Fruit fly (Drosophila melanogaster) whole organism, embryonic: ENCODE measurements around the gene Megf8.
A peak's percentile ranks its signal among the peaks of the same experiment; 100 is the strongest.

Source experiments
- Adf1 ChIP-seq: fragments of 200-800 bp; sonication (Bioruptor generic); IDR thresholded peaks from 2 replicates; pipeline ENCODE4 v1.3.6; 2022; ENCODE audit warnings: missing biosample characterization, missing genetic modification characterization
- Bteb2 ChIP-seq: fragments of 200-800 bp; sonication (Bioruptor generic); optimal IDR thresholded peaks from 2 replicates; lab custom pipeline; 2016; ENCODE audit warnings: missing biosample characterization, missing genetic modification characterization
- CG10959 ChIP-seq: fragments of 200-800 bp; sonication (Bioruptor generic); IDR thresholded peaks from 2 replicates; pipeline ENCODE4 v1.3.6; 2022; ENCODE audit warnings: missing biosample characterization, missing genetic modification characterization
- CG11456 ChIP-seq: fragments of 200-800 bp; sonication (Bioruptor generic); IDR thresholded peaks from 3 replicates; pipeline ENCODE4 v1.3.6; 2022; ENCODE audit warnings: missing biosample characterization, missing genetic modification characterization
- CG12236 ChIP-seq: fragments of 200-800 bp; sonication (Bioruptor generic); optimal IDR thresholded peaks from 2 replicates; lab custom pipeline; 2016; ENCODE audit warnings: missing biosample characterization, missing genetic modification characterization
- CG14441 ChIP-seq: fragments of 200-800 bp; sonication (Bioruptor generic); IDR thresholded peaks from 2 replicates; pipeline ENCODE4 v1.3.6; 2022; ENCODE audit warnings: missing biosample characterization, missing genetic modification characterization
- CG14965 ChIP-seq: fragments of 200-800 bp; sonication (Bioruptor generic); optimal IDR thresholded peaks from 2 replicates; lab custom pipeline; 2016; ENCODE audit warnings: missing biosample characterization, missing genetic modification characterization, borderline replicate concordance
- CG15514 ChIP-seq: fragments of 200-800 bp; sonication (Bioruptor generic); optimal IDR thresholded peaks from 3 replicates; lab custom pipeline; 2017; ENCODE audit warnings: missing biosample characterization, missing genetic modification characterization, mild to moderate bottlenecking, moderate library complexity, missing genetic modification reagents
- CG1647 ChIP-seq: fragments of 200-800 bp; sonication (Bioruptor generic); optimal IDR thresholded peaks from 3 replicates; lab custom pipeline; 2016; ENCODE audit warnings: missing biosample characterization, missing genetic modification characterization
- CG17361 ChIP-seq: fragments of 200-800 bp; sonication (Bioruptor generic); IDR thresholded peaks from 3 replicates; pipeline ENCODE4 v1.3.6; 2022; ENCODE audit warnings: missing biosample characterization, missing genetic modification characterization
- CG2889 ChIP-seq: fragments of 200-800 bp; sonication (Bioruptor generic); IDR thresholded peaks from 3 replicates; pipeline ENCODE4 v1.3.6; 2022; ENCODE audit warnings: missing biosample characterization, missing genetic modification characterization
- CG34224 ChIP-seq: fragments of 200-800 bp; sonication (Bioruptor generic); IDR thresholded peaks from 3 replicates; pipeline ENCODE4 v1.3.6; 2022; ENCODE audit warnings: missing biosample characterization, missing genetic modification characterization; ENCODE audit not compliant: partially characterized antibody
- CG3838 ChIP-seq: fragments of 200-800 bp; sonication (Bioruptor generic); optimal IDR thresholded peaks from 3 replicates; lab custom pipeline; 2016; ENCODE audit warnings: missing biosample characterization, missing genetic modification characterization
- CG3847 ChIP-seq: fragments of 200-800 bp; sonication (Bioruptor generic); IDR thresholded peaks from 2 replicates; pipeline ENCODE4 v1.3.6; 2022; ENCODE audit warnings: missing biosample characterization, missing genetic modification characterization
- CG3995 ChIP-seq: fragments of 200-800 bp; sonication (Bioruptor generic); optimal IDR thresholded peaks from 3 replicates; lab custom pipeline; 2016; ENCODE audit warnings: missing biosample characterization, missing genetic modification characterization
- CG7357 ChIP-seq: fragments of 200-800 bp; sonication (Bioruptor generic); IDR thresholded peaks from 3 replicates; pipeline ENCODE4 v1.3.6; 2022; ENCODE audit warnings: missing biosample characterization, missing genetic modification characterization
- CG7372 ChIP-seq: fragments of 200-800 bp; sonication (Bioruptor generic); IDR thresholded peaks from 2 replicates; pipeline ENCODE4 v1.3.6; 2022; ENCODE audit warnings: missing biosample characterization, missing genetic modification characterization
- CG8359 ChIP-seq: fragments of 200-800 bp; sonication (Bioruptor generic); optimal IDR thresholded peaks from 2 replicates; lab custom pipeline; 2017; ENCODE audit warnings: missing biosample characterization, mild to moderate bottlenecking, missing genetic modification characterization, borderline replicate concordance
- CG8478 ChIP-seq: fragments of >200 bp; optimal IDR thresholded peaks from 2 replicates; lab custom pipeline; 2018
- CG8944 ChIP-seq: fragments of 200-800 bp; sonication (Bioruptor generic); optimal IDR thresholded peaks from 3 replicates; lab custom pipeline; 2016; ENCODE audit warnings: missing biosample characterization, missing genetic modification characterization
- CrebB ChIP-seq: fragments of 200-800 bp; sonication (Bioruptor generic); optimal IDR thresholded peaks from 3 replicates; lab custom pipeline; 2018; ENCODE audit warnings: missing biosample characterization, mild to moderate bottlenecking, missing genetic modification characterization
- Dad ChIP-seq: fragments of 200-800 bp; sonication (Bioruptor generic); optimal IDR thresholded peaks from 3 replicates; lab custom pipeline; 2016; ENCODE audit warnings: missing biosample characterization, missing genetic modification characterization
- Deaf1 ChIP-seq: fragments of 200-800 bp; optimal IDR thresholded peaks from 3 replicates; lab custom pipeline; 2019; ENCODE audit warnings: missing biosample characterization, mild to moderate bottlenecking, missing genetic modification characterization, moderate library complexity
- Ets65A ChIP-seq: fragments of 200-800 bp; sonication (Bioruptor generic); peaks from one replicate; lab custom pipeline; 2016; ENCODE audit warnings: missing biosample characterization, missing genetic modification characterization
- Gsc ChIP-seq: fragments of 200-800 bp; sonication (Bioruptor generic); IDR thresholded peaks from 2 replicates; pipeline ENCODE4 v1.3.6; 2022; ENCODE audit warnings: missing biosample characterization, missing genetic modification characterization
- Jarid2 ChIP-seq: fragments of 200-800 bp; sonication (Bioruptor generic); optimal IDR thresholded peaks from 3 replicates; lab custom pipeline; 2017; ENCODE audit warnings: mild to moderate bottlenecking, missing biosample characterization, missing genetic modification reagents, missing genetic modification characterization
- Lim3 ChIP-seq: fragments of 200-800 bp; sonication (Bioruptor generic); IDR thresholded peaks from 2 replicates; pipeline ENCODE4 v1.3.6; 2022; ENCODE audit warnings: missing biosample characterization, missing genetic modification characterization
- Nf-YC ChIP-seq: fragments of 200-800 bp; optimal IDR thresholded peaks from 3 replicates; lab custom pipeline; 2019; ENCODE audit warnings: missing biosample characterization, mild to moderate bottlenecking, missing genetic modification characterization, moderate library complexity
- Sox102F ChIP-seq: fragments of 200-800 bp; sonication (Bioruptor generic); optimal IDR thresholded peaks from 2 replicates; lab custom pipeline; 2018; ENCODE audit warnings: missing biosample characterization, mild to moderate bottlenecking, missing genetic modification characterization, moderate library complexity
- Sry-δ ChIP-seq: fragments of 200-800 bp; sonication (Bioruptor generic); optimal IDR thresholded peaks from 2 replicates; lab custom pipeline; 2016; ENCODE audit warnings: missing biosample characterization, missing genetic modification characterization
- Vsx1 ChIP-seq: fragments of 200-800 bp; sonication (Bioruptor generic); optimal IDR thresholded peaks from 2 replicates; lab custom pipeline; 2017; ENCODE audit warnings: missing biosample characterization, mild to moderate bottlenecking, missing genetic modification characterization, missing genetic modification reagents
- Xbp1 ChIP-seq: fragments of 200-800 bp; sonication (Bioruptor generic); optimal IDR thresholded peaks from 3 replicates; lab custom pipeline; 2016; ENCODE audit warnings: missing biosample characterization, mild to moderate bottlenecking, missing genetic modification characterization
- ase ChIP-seq: fragments of 200-800 bp; sonication (Bioruptor generic); IDR thresholded peaks from 3 replicates; pipeline ENCODE4 v1.3.6; 2022; ENCODE audit warnings: missing biosample characterization, missing genetic modification characterization
- bbx ChIP-seq: fragments of 200-800 bp; sonication (Bioruptor generic); IDR thresholded peaks from 2 replicates; pipeline ENCODE4 v1.3.6; 2022; ENCODE audit warnings: missing biosample characterization, missing genetic modification characterization; ENCODE audit not compliant: partially characterized antibody
- crp ChIP-seq, 2 experiments: fragments of 200-800 bp; sonication (Bioruptor generic); optimal IDR thresholded peaks; 2 replicates in 1 of 2; 3 replicates in 1 of 2; lab custom pipeline; 2017; ENCODE audit warnings: missing biosample characterization in 2 of 2, missing genetic modification characterization in 2 of 2, mild to moderate bottlenecking in 1 of 2, moderate library complexity in 1 of 2
- disco-r ChIP-seq: fragments of 200-800 bp; sonication (Bioruptor generic); optimal IDR thresholded peaks from 2 replicates; lab custom pipeline; 2016; ENCODE audit warnings: missing biosample characterization, missing genetic modification characterization
- dmrt99B ChIP-seq: fragments of 200-800 bp; sonication (Bioruptor generic); optimal IDR thresholded peaks from 2 replicates; lab custom pipeline; 2018; ENCODE audit warnings: missing biosample characterization, mild to moderate bottlenecking, missing genetic modification characterization, moderate library complexity
- eyg ChIP-seq: fragments of 200-800 bp; sonication (Bioruptor generic); optimal IDR thresholded peaks from 3 replicates; lab custom pipeline; 2016; ENCODE audit warnings: missing biosample characterization, missing genetic modification characterization
- gt ChIP-seq: fragments of 200-800 bp; sonication (Bioruptor generic); IDR thresholded peaks from 2 replicates; pipeline ENCODE4 v1.3.6; 2022; ENCODE audit warnings: missing biosample characterization, missing genetic modification characterization
- h ChIP-seq: fragments of >200 bp; optimal IDR thresholded peaks from 2 replicates; lab custom pipeline; 2017
- inv ChIP-seq: fragments of 200-800 bp; sonication (Bioruptor generic); IDR thresholded peaks from 2 replicates; pipeline ENCODE4 v1.3.6; 2022; ENCODE audit warnings: missing biosample characterization, missing genetic modification characterization; ENCODE audit not compliant: partially characterized antibody
- kni ChIP-seq: fragments of 200-800 bp; sonication (Bioruptor generic); optimal IDR thresholded peaks from 3 replicates; lab custom pipeline; 2017; ENCODE audit warnings: mild to moderate bottlenecking, missing biosample characterization, missing genetic modification reagents, missing genetic modification characterization
- ro ChIP-seq: fragments of 200-800 bp; sonication (Bioruptor generic); IDR thresholded peaks from 2 replicates; pipeline ENCODE4 v1.3.6; 2022; ENCODE audit warnings: missing biosample characterization, missing genetic modification characterization
- schlank ChIP-seq: fragments of 200-800 bp; sonication (Bioruptor generic); optimal IDR thresholded peaks from 2 replicates; lab custom pipeline; 2018; ENCODE audit warnings: missing biosample characterization, mild to moderate bottlenecking, missing genetic modification characterization
- sens-2 ChIP-seq: fragments of 200-800 bp; sonication (Bioruptor generic); IDR thresholded peaks from 2 replicates; pipeline ENCODE4 v1.3.6; 2022; ENCODE audit warnings: missing biosample characterization, missing genetic modification characterization
- slp2 ChIP-seq: fragments of 200-800 bp; sonication (Bioruptor generic); optimal IDR thresholded peaks from 2 replicates; lab custom pipeline; 2016; ENCODE audit warnings: missing biosample characterization, missing genetic modification characterization
- tll ChIP-seq, 2 experiments: fragments of 200-800 bp in 1 of 2; fragments of >200 bp in 1 of 2; sonication (Bioruptor generic) in 1 of 2; optimal IDR thresholded peaks; 2 replicates each; lab custom pipeline; 2017 to 2019; ENCODE audit warnings: missing biosample characterization in 2 of 2, missing genetic modification characterization in 2 of 2, mild to moderate bottlenecking in 1 of 2, moderate library complexity in 1 of 2
- trh ChIP-seq: fragments of 200-800 bp; sonication (Bioruptor generic); optimal IDR thresholded peaks from 2 replicates; lab custom pipeline; 2016; ENCODE audit warnings: missing biosample characterization, missing genetic modification characterization
- wor ChIP-seq: fragments of 200-800 bp; sonication (Bioruptor generic); IDR thresholded peaks from 2 replicates; pipeline ENCODE4 v1.3.6; 2022; ENCODE audit warnings: missing biosample characterization, missing genetic modification characterization

Gene Megf8

dm6 chr2L:8081640-8082485 is 38.6 kb downstream of the Megf8 start (continued):
- TF ChIP-seq bbx (GFP tag; lab: Robert Waterston, UW) = peak; percentile 8; the same call in 1 of the 2 replicates
- peak in 1 of 2 experiments; percentile 11 for TF ChIP-seq crp (GFP tag; optimal IDR thresholded peaks at IDR 0.05; lab: Kevin White, UChicago)
- TF ChIP-seq Dad (GFP tag; lab: Kevin White, UChicago) = no peak
- peak; percentile 89 for TF ChIP-seq dmrt99B (tag; lab: Kevin White, UChicago)
- peak; percentile 55; the same call in 1 of the 2 replicates for TF ChIP-seq Adf1 (GFP tag; lab: Robert Waterston, UW)
- no peak for TF ChIP-seq Jarid2 (GFP tag; lab: Kevin White, UChicago)
- peak; percentile 78 for TF ChIP-seq Xbp1
- no peak for TF ChIP-seq Sry-δ
- TF ChIP-seq gt (GFP tag; lab: Robert Waterston, UW) = no peak
- 0 out of 3 replicates have a peak, but pooled peaks have one; percentile 44 for TF ChIP-seq CG2889 (GFP tag; lab: Robert Waterston, UW)
- TF ChIP-seq Vsx1 (GFP tag; lab: Kevin White, UChicago) = peak; percentile 72
- TF ChIP-seq eyg (GFP tag; lab: Kevin White, UChicago) = no peak
- peak; percentile 55 for TF ChIP-seq kni
- no peak for TF ChIP-seq Deaf1 (tag; lab: Kevin White, UChicago)
- no peak for TF ChIP-seq Lim3 (GFP tag; lab: Robert Waterston, UW)
- peak; percentile 89 for TF ChIP-seq Sox102F (GFP tag; lab: Kevin White, UChicago)
- no peak for TF ChIP-seq disco-r (GFP tag; lab: Kevin White, UChicago)
- no peak for TF ChIP-seq CG3995 (GFP tag; lab: Kevin White, UChicago)
- TF ChIP-seq CG7357 = peak; percentile 31; the same call in 1 of the 3 replicates
- peak; percentile 87 for TF ChIP-seq wor (GFP tag; lab: Robert Waterston, UW)
- TF ChIP-seq CG15514 (GFP tag; lab: Kevin White, UChicago) = no peak
- TF ChIP-seq tll (GFP tag; optimal IDR thresholded peaks at IDR 0.05; lab: Kevin White, UChicago) = peak in 1 of 2 experiments; percentile 96
- no peak for TF ChIP-seq inv
- TF ChIP-seq CG3847 (GFP tag; lab: Robert Waterston, UW) = peak; percentile 80
- no peak for TF ChIP-seq CG8478 (lab: Kevin White, UChicago)
- peak; percentile 78; the same call in 2 of the 3 replicates for TF ChIP-seq CG11456 (GFP tag; lab: Robert Waterston, UW)
- peak; percentile 90 for TF ChIP-seq CG17361 (GFP tag; lab: Robert Waterston, UW)
- peak; percentile 38 for TF ChIP-seq schlank
- peak; percentile 80 for TF ChIP-seq CG10959 (GFP tag; lab: Robert Waterston, UW)
- no peak for TF ChIP-seq h (lab: Kevin White, UChicago)
- no peak for TF ChIP-seq CG14965
- TF ChIP-seq slp2 = peak; percentile 22
- peak; percentile 48 for TF ChIP-seq ro
- TF ChIP-seq CrebB (tag; lab: Kevin White, UChicago) = peak; percentile 43
- TF ChIP-seq ase (GFP tag; lab: Robert Waterston, UW) = 0 out of 3 replicates have a peak, but pooled peaks have one; percentile 21
- TF ChIP-seq CG34224 (GFP tag; lab: Robert Waterston, UW) = no peak
- TF ChIP-seq CG12236 (GFP tag; lab: Kevin White, UChicago) = no peak
- peak; percentile 74 for TF ChIP-seq Ets65A (GFP tag; lab: Kevin White, UChicago)
- no peak for TF ChIP-seq CG1647 (GFP tag; lab: Kevin White, UChicago)
- no peak; the same call in none of the 2 replicates for TF ChIP-seq CG7372 (GFP tag; lab: Robert Waterston, UW)
- no peak; the same call in 1 of the 2 replicates for TF ChIP-seq sens-2 (GFP tag; lab: Robert Waterston, UW)
- no peak for TF ChIP-seq CG3838 (GFP tag; lab: Kevin White, UChicago)
- TF ChIP-seq Gsc (GFP tag; lab: Robert Waterston, UW) = no peak
- TF ChIP-seq CG8944 (GFP tag; lab: Kevin White, UChicago) = peak; percentile 18
- TF ChIP-seq Nf-YC (tag; lab: Kevin White, UChicago) = peak; percentile 49
- TF ChIP-seq CG8359 (GFP tag; lab: Kevin White, UChicago) = peak; percentile 64
- peak; percentile 74 for TF ChIP-seq trh
- TF ChIP-seq CG14441 (GFP tag; lab: Robert Waterston, UW) = no peak
- peak; percentile 46 for TF ChIP-seq Bteb2 (GFP tag; lab: Kevin White, UChicago)
